Worm (Caenorhabditis elegans) whole organism, late embryonic: Measurements from ENCODE around the gene frpr-3.

ENCODE experiments used
- K09A11.1 ChIP-seq: sonication (generic microtip); optimal IDR thresholded peaks from 2 replicates; lab custom pipeline; 2017; ENCODE audit warnings: antibody characterized with exemption, mild to moderate bottlenecking, missing genetic modification characterization, missing compliant biosample characterization; ENCODE audit not compliant: insufficient read depth
- eyg-1 ChIP-seq: sonication (generic microtip); optimal IDR thresholded peaks from 2 replicates; lab custom pipeline; 2016; ENCODE audit warnings: missing genotype, missing genetic modification characterization, missing compliant biosample characterization

DNA sequence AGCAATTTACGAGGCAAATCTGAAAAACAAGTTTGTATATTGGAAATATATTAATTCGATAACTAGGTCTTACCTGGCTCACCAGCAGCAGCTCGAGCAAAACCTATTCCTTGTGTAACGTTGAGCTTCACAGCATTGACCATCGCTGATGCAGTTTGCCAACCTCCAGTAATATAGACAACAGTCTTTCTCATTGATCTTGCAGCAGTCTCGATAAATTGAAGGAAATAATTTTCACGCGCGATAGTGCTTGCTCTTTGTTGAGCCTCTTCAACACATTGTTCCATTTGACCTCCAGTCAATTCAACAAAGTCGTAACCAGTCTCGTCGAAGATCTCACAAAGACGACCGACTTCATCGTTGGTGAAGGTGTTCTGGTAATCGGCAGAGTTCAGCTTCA, 39.5 kb downstream of the frpr-3 start:
- TF ChIP-seq eyg-1 (no peak), K09A11.1 (tag; lab: Kevin White, UChicago) (no peak)
